Worm (Caenorhabditis elegans) whole organism, L3 larva: ENCODE measurements around the gene C16C8.25.
"Not testable (repeated sequence)": the region's sequence is repeated elsewhere in the genome, so short reads cannot be mapped to it uniquely, and the experiment has no call there.

Source experiments
- aly-2 ChIP-seq: fragments of 150-350 bp; optimal IDR thresholded peaks from 2 replicates; lab custom pipeline; 2014; ENCODE audit warnings: missing biosample characterization, missing genetic modification characterization
- ama-1 ChIP-seq: fragments of 150-350 bp; optimal IDR thresholded peaks from 2 replicates; lab custom pipeline; 2018
- ceh-28 ChIP-seq: fragments of 150-350 bp; optimal IDR thresholded peaks from 2 replicates; lab custom pipeline; 2014; ENCODE audit warnings: missing biosample characterization, missing genetic modification reagents, missing genetic modification characterization
- ceh-82 ChIP-seq: fragments of 150-350 bp; optimal IDR thresholded peaks from 2 replicates; lab custom pipeline; 2014; ENCODE audit warnings: missing biosample characterization, missing genetic modification characterization
- daf-12 ChIP-seq: fragments of 150-350 bp; optimal IDR thresholded peaks from 2 replicates; lab custom pipeline; 2014; ENCODE audit warnings: missing biosample characterization, missing genetic modification reagents, missing genetic modification characterization
- egl-27 ChIP-seq: sonication (generic microtip); optimal IDR thresholded peaks from 4 replicates; lab custom pipeline; 2017; ENCODE audit warnings: missing biosample characterization, missing genetic modification reagents, missing genetic modification characterization
- egl-5 ChIP-seq: fragments of 150-350 bp; optimal IDR thresholded peaks from 2 replicates; lab custom pipeline; 2017; ENCODE audit warnings: missing biosample characterization, missing genetic modification reagents, missing genetic modification characterization, inconsistent platforms
- elt-1 ChIP-seq: fragments of 150-350 bp; optimal IDR thresholded peaks from 2 replicates; lab custom pipeline; 2014; ENCODE audit warnings: missing biosample characterization, missing genetic modification characterization
- elt-2 ChIP-seq: sonication (generic microtip); optimal IDR thresholded peaks from 2 replicates; lab custom pipeline; 2016; ENCODE audit warnings: missing genetic modification reagents, mild to moderate bottlenecking, missing genetic modification characterization, missing compliant biosample characterization
- elt-3 ChIP-seq, 3 experiments: fragments of 150-350 bp in 1 of 3; sonication (generic microtip) in 2 of 3; optimal IDR thresholded peaks; 2 replicates in 2 of 3; 4 replicates in 1 of 3; lab custom pipeline; 2014 to 2017; ENCODE audit warnings: missing biosample characterization in 3 of 3, missing genetic modification characterization in 3 of 3
- eor-1 ChIP-seq, 2 experiments: fragments of 150-350 bp; optimal IDR thresholded peaks; 2 replicates each; lab custom pipeline; 2014 to 2018; ENCODE audit warnings: missing biosample characterization in 2 of 2, missing genetic modification characterization in 2 of 2
- fkh-10 ChIP-seq: sonication (generic microtip); optimal IDR thresholded peaks from 2 replicates; lab custom pipeline; 2017; ENCODE audit warnings: missing biosample characterization, missing genetic modification reagents, missing genetic modification characterization
- fos-1 ChIP-seq: fragments of 150-350 bp; optimal IDR thresholded peaks from 2 replicates; lab custom pipeline; 2014; ENCODE audit warnings: missing biosample characterization, missing genetic modification characterization
- hmg-11 ChIP-seq: sonication (generic microtip); optimal IDR thresholded peaks from 2 replicates; lab custom pipeline; 2016; ENCODE audit warnings: missing genetic modification characterization, missing compliant biosample characterization
- jun-1 ChIP-seq: fragments of 150-350 bp; optimal IDR thresholded peaks from 2 replicates; lab custom pipeline; 2014; ENCODE audit warnings: missing biosample characterization, missing genetic modification reagents, missing genetic modification characterization
- lin-15B ChIP-seq: fragments of 150-350 bp; optimal IDR thresholded peaks from 2 replicates; lab custom pipeline; 2014; ENCODE audit warnings: missing biosample characterization, missing genetic modification characterization
- lin-39 ChIP-seq: fragments of 150-350 bp; optimal IDR thresholded peaks from 2 replicates; lab custom pipeline; 2018; ENCODE audit warnings: missing biosample characterization, missing genetic modification reagents, missing genetic modification characterization
- lsy-12 ChIP-seq: sonication (generic microtip); optimal IDR thresholded peaks from 2 replicates; lab custom pipeline; 2016; ENCODE audit warnings: mild to moderate bottlenecking, missing genetic modification characterization, missing compliant biosample characterization
- mdl-1 ChIP-seq: fragments of 150-350 bp; optimal IDR thresholded peaks from 2 replicates; lab custom pipeline; 2014; ENCODE audit warnings: missing biosample characterization, missing genetic modification characterization
- nfya-1 ChIP-seq: sonication (generic microtip); optimal IDR thresholded peaks from 2 replicates; lab custom pipeline; 2017; ENCODE audit warnings: missing genetic modification characterization, mild to moderate bottlenecking, missing compliant biosample characterization, antibody characterized with exemption, moderate library complexity; ENCODE audit not compliant: insufficient read depth
- nhr-11 ChIP-seq: fragments of 150-350 bp; optimal IDR thresholded peaks from 2 replicates; lab custom pipeline; 2014; ENCODE audit warnings: missing biosample characterization, missing genetic modification characterization
- nhr-12 ChIP-seq: fragments of 150-350 bp; optimal IDR thresholded peaks from 2 replicates; lab custom pipeline; 2014; ENCODE audit warnings: missing biosample characterization, missing genetic modification characterization
- nhr-23 ChIP-seq: fragments of 150-350 bp; optimal IDR thresholded peaks from 2 replicates; lab custom pipeline; 2014; ENCODE audit warnings: missing biosample characterization, missing genetic modification reagents, missing genetic modification characterization
- nhr-43 ChIP-seq: sonication (generic microtip); optimal IDR thresholded peaks from 2 replicates; lab custom pipeline; 2016; ENCODE audit warnings: mild to moderate bottlenecking, missing genetic modification characterization, missing compliant biosample characterization; ENCODE audit not compliant: poor library complexity, severe bottlenecking
- nhr-67 ChIP-seq: fragments of 150-350 bp; optimal IDR thresholded peaks from 2 replicates; lab custom pipeline; 2014; ENCODE audit warnings: missing biosample characterization, missing genetic modification characterization
- nhr-76 ChIP-seq: fragments of 150-350 bp; sonication (generic microtip); optimal IDR thresholded peaks from 5 replicates; lab custom pipeline; 2014; ENCODE audit warnings: missing biosample characterization, missing genetic modification characterization
- nhr-77 ChIP-seq: fragments of 150-350 bp; optimal IDR thresholded peaks from 2 replicates; lab custom pipeline; 2014; ENCODE audit warnings: missing biosample characterization, missing genetic modification characterization
- pha-4 ChIP-seq: fragments of 150-350 bp; optimal IDR thresholded peaks from 2 replicates; lab custom pipeline; 2014; ENCODE audit warnings: missing biosample characterization, missing genetic modification reagents, missing genetic modification characterization
- sea-2 ChIP-seq: fragments of 150-350 bp; sonication (generic microtip); optimal IDR thresholded peaks from 4 replicates; lab custom pipeline; 2014; ENCODE audit warnings: missing biosample characterization, missing genetic modification reagents, missing genetic modification characterization
- skn-1 ChIP-seq: fragments of 150-350 bp; optimal IDR thresholded peaks from 2 replicates; lab custom pipeline; 2014; ENCODE audit warnings: missing biosample characterization, missing genetic modification characterization
- snpc-4 ChIP-seq: fragments of 150-350 bp; optimal IDR thresholded peaks from 2 replicates; lab custom pipeline; 2014; ENCODE audit warnings: missing biosample characterization, missing genetic modification characterization
- tbx-2 ChIP-seq: sonication (generic microtip); optimal IDR thresholded peaks from 2 replicates; lab custom pipeline; 2016; ENCODE audit warnings: mild to moderate bottlenecking, missing genetic modification characterization, missing compliant biosample characterization
- unc-39 ChIP-seq: sonication (generic microtip); optimal IDR thresholded peaks from 4 replicates; lab custom pipeline; 2017; ENCODE audit warnings: missing biosample characterization, missing genetic modification characterization
- zag-1 ChIP-seq: fragments of 150-350 bp; optimal IDR thresholded peaks from 2 replicates; lab custom pipeline; 2014; ENCODE audit warnings: missing biosample characterization, missing genetic modification characterization
- ztf-11 ChIP-seq: fragments of 150-350 bp; optimal IDR thresholded peaks from 2 replicates; lab custom pipeline; 2014; ENCODE audit warnings: missing biosample characterization, missing genetic modification characterization

C16C8.25 gene

DNA sequence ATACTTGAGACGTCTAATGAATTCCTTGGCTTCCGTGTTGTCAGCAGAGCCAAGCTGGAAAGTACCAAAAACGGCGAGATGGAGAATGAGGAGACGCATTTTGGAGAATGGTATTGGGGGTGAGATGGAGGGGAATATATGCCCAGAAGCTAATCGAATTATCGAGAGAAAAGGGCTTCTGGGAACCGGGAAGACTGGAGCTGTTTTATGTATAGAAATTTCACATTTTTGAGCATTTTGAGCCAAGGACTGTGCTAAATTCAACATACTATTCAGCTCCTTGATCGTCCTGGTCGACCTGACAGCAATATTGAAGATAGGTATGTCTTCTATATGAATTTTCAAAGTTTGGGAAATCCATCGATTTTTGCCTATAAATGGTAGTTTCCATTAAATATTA, 11.0 kb downstream of the C16C8.25 start, which contains the start of gene C16C8.7:
Gene C16C8.7 (minus strand): TSS at position 101 of the 400 bp plus-strand sequence.
- TF ChIP-seq nhr-67: no peak
- no peak for TF ChIP-seq daf-12 (tag; lab: Kevin White, UChicago)
- TF ChIP-seq snpc-4 (tag; lab: Kevin White, UChicago): no peak
- TF ChIP-seq ama-1: no peak
- no peak for TF ChIP-seq nhr-43 (tag; lab: Kevin White, UChicago)
- no peak for TF ChIP-seq lsy-12 (tag; lab: Kevin White, UChicago)
- no peak for TF ChIP-seq pha-4 (tag; lab: Kevin White, UChicago)
- TF ChIP-seq aly-2 (tag; lab: Kevin White, UChicago): no peak
- no peak for TF ChIP-seq ceh-82 (tag; lab: Kevin White, UChicago)
- no peak for TF ChIP-seq egl-27
- TF ChIP-seq nhr-12 (tag; lab: Kevin White, UChicago): no peak
- TF ChIP-seq, all 47 proteins: peak for 0

- TF ChIP-seq egl-5: no peak
- no peak for TF ChIP-seq elt-2 (tag; lab: Kevin White, UChicago)
- TF ChIP-seq fos-1 (tag; lab: Kevin White, UChicago): no peak
- TF ChIP-seq lin-39 (tag; lab: Kevin White, UChicago): no peak
- no peak for TF ChIP-seq egl-27
- no peak for TF ChIP-seq aly-2 (tag; lab: Kevin White, UChicago)
- TF ChIP-seq ceh-82 (tag; lab: Kevin White, UChicago): no peak
- no peak for TF ChIP-seq lsy-12 (tag; lab: Kevin White, UChicago)
- TF ChIP-seq nhr-23 (tag; lab: Kevin White, UChicago): no peak
- TF ChIP-seq sea-2 (GFP tag; lab: Kevin White, UChicago): no peak
Observed at ce11 chrII:3461586-3461985, 12.6 kb downstream of the C16C8.25 start, which contains the start of gene C16C8.8. Gene C16C8.8 (minus strand): TSS chrII:3461686.

DNA sequence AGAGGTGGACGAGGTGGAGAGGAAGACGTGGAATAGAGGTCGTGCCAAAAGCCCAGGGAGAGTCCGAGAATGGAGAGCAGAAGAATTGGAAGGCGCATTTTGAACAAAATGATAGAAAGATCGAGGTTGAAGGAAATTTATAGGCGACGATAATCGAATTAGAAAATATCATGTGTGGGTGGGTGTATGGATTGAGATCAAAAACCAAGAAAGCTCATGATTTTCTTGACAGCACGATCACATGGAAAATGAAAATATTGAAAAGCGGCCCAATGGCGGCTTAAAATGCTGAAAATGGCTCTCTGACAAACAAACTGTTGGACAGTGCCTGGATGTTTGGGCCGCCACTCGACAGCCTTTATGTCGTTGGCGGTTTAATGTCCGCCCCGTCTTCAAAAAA, 14.1 kb downstream of the C16C8.25 start, which contains the start of gene C16C8.9:
Gene C16C8.9 (minus strand): TSS at position 101 of the 400 bp plus-strand sequence.
- TF ChIP-seq nhr-76 (tag; lab: Kevin White, UChicago) (no peak), skn-1 (no peak), jun-1 (tag; lab: Kevin White, UChicago) (no peak), ama-1 (no peak), nhr-11 (tag; lab: Kevin White, UChicago) (no peak), ztf-11 (no peak), lsy-12 (tag; lab: Kevin White, UChicago) (no peak), zag-1 (tag; lab: Kevin White, UChicago) (no peak), nhr-12 (tag; lab: Kevin White, UChicago) (no peak)

DNA sequence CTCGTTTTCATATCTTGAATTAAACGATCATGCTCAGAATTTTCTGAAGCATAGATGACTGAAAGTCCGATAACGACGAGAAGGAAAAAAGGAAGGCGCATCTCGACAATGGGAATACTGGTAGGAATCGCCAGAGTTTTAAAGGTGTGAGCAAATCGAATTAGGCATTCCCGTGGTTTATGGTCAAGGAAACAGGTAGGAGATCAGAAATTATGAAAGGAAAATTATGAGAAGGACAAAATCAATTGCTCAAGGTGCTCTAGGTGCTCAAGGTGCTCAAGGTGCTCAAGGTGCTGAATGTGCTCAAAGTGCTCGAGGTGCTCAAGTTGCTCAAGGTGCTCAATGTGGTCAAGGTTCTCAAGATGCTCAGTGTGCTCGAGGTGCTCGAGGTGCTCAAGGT, 15.6 kb downstream of the C16C8.25 start, which contains the start of gene C16C8.10:
Gene C16C8.10 (minus strand): TSS at position 101 of the 400 bp plus-strand sequence.
- not testable (repeated sequence) for TF ChIP-seq ceh-28 (tag; lab: Kevin White, UChicago); nfya-1; skn-1
- TF ChIP-seq, all 47 proteins: peak for 0; not testable (repeated sequence) for 47

DNA sequence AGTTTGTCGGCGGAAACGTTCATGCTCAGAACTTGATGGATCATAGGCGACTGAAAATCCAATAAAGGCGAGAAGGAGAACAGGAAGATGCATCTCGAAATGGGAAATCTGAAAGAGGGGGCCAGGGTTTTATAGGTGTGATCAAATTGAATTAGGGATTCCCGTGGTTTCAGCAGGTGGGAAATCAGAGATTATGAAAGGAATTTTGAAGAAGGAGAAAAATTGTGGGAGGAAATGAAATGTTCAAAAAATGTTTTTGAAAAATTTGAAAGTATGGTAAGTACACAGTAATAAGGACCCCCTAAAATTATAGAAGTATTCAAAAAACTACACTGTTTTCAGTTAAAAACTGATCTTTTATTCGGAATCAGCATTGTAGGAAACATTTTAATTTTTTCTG, 21.5 kb downstream of the C16C8.25 start, which contains the start of gene Y49F6B.20:
Gene Y49F6B.20 (minus strand): TSS at position 101 of the 400 bp plus-strand sequence.
- TF ChIP-seq egl-27 (no peak), nhr-67 (no peak), nhr-76 (tag; lab: Kevin White, UChicago) (no peak), elt-3 (tag; optimal IDR thresholded peaks at IDR 0.05; lab: Kevin White, UChicago) (no peak), nhr-23 (tag; lab: Kevin White, UChicago) (no peak), nhr-12 (tag; lab: Kevin White, UChicago) (no peak), snpc-4 (tag; lab: Kevin White, UChicago) (no peak), skn-1 (no peak), sea-2 (GFP tag; lab: Kevin White, UChicago) (no peak), daf-12 (tag; lab: Kevin White, UChicago) (no peak), hmg-11 (tag; lab: Kevin White, UChicago) (no peak), fkh-10 (no peak)

DNA sequence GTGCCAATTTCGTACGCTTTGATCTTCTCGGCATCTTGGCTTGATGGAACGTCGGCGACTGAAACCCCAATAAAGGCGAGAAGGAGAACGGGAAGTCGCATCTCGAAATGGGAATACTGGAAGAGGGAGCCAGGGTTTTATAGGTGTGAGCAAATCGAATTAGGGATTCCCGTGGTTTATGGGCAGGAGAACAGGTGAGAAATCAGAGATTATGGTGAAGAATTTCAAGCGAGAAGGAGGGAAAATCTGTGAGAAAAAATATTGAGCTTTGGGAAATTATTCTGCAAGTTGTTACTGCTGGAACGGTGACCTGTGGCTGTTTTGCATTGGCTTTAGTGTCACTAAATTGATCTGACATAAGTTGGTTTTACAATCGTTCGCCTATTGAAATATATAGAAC, 22.6 kb downstream of the C16C8.25 start, which contains the start of gene Y49F6B.13:
Gene Y49F6B.13 (minus strand): TSS at position 101 of the 400 bp plus-strand sequence.
- TF ChIP-seq eor-1 (tag; optimal IDR thresholded peaks at IDR 0.05; lab: Kevin White, UChicago): no peak
- TF ChIP-seq nhr-67: no peak
- no peak for TF ChIP-seq aly-2 (tag; lab: Kevin White, UChicago)
- TF ChIP-seq lin-39 (tag; lab: Kevin White, UChicago): no peak
- no peak for TF ChIP-seq ceh-28 (tag; lab: Kevin White, UChicago)
- TF ChIP-seq nhr-77 (tag; lab: Kevin White, UChicago): no peak
- no peak for TF ChIP-seq tbx-2 (tag; lab: Kevin White, UChicago)
- no peak for TF ChIP-seq nhr-23 (tag; lab: Kevin White, UChicago)
- TF ChIP-seq elt-1: no peak
- no peak for TF ChIP-seq egl-27
- TF ChIP-seq nhr-12 (tag; lab: Kevin White, UChicago): no peak
- TF ChIP-seq ama-1: no peak
- no peak for TF ChIP-seq ztf-11
- TF ChIP-seq fos-1 (tag; lab: Kevin White, UChicago): no peak
- TF ChIP-seq nfya-1: no peak
- TF ChIP-seq unc-39: no peak
- no peak for TF ChIP-seq nhr-11 (tag; lab: Kevin White, UChicago)
- no peak for TF ChIP-seq lin-15B (tag; lab: Kevin White, UChicago)
- TF ChIP-seq elt-2 (tag; lab: Kevin White, UChicago): no peak
- TF ChIP-seq mdl-1 (tag; lab: Kevin White, UChicago): no peak
- TF ChIP-seq, all 47 proteins: peak for 0
